Worm (Caenorhabditis elegans): ENCODE results near the gene F43G6.10.

F43G6.10 gene

DNA sequence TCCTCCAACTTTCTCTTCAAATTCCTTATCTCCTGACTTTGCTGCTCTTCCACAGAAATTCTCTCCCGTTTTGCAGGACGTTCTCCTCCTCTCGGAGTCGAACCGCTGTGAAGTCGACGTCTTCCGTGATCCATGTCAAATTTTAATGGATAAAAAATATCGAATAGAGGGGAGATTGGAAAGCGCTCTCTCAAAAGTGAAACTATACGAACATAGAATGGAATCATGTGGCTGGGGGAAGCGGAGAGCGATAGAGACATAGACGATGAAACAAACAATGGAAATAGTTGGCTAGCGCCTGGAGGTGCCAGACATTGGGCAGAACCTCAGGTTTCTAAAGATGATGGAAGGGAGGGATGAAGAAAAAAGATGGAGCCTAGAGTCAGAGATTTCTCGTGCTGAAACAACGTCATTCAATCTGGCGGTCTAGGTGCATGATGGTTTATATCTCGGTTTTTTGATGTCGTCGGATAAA is 4.8 kb downstream of the F43G6.10 start, which contains the start of gene F43G6.8:
Gene F43G6.8, minus strand, starts transcription at position 198 of the 475 bp plus-strand sequence.
- TF ChIP-seq nhr-43 (tag; optimal IDR thresholded peaks at IDR 0.05; ENCODE audit: poor library complexity, severe bottlenecking) (no peak), elt-2 (tag; optimal IDR thresholded peaks at IDR 0.05) (peak; percentile 30), nfya-1 (tag; optimal IDR thresholded peaks at IDR 0.05; ENCODE audit: insufficient read depth) (peak; percentile 72), nhr-25 (tag; optimal IDR thresholded peaks at IDR 0.05) (peak; percentile 13), lin-15B (tag; optimal IDR thresholded peaks at IDR 0.05) (peak; percentile 11), lin-39 (tag; optimal IDR thresholded peaks at IDR 0.05) (peak; percentile 11), nhr-11 (tag; optimal IDR thresholded peaks at IDR 0.05) (peak; percentile 78), nhr-23 (tag; optimal IDR thresholded peaks at IDR 0.05) (peak; percentile 35), snpc-4 (tag; optimal IDR thresholded peaks at IDR 0.05) (peak; percentile 32), pha-4 (tag; optimal IDR thresholded peaks at IDR 0.05) (no peak), pqm-1 (tag; optimal IDR thresholded peaks at IDR 0.05) (peak; percentile 14)

DNA sequence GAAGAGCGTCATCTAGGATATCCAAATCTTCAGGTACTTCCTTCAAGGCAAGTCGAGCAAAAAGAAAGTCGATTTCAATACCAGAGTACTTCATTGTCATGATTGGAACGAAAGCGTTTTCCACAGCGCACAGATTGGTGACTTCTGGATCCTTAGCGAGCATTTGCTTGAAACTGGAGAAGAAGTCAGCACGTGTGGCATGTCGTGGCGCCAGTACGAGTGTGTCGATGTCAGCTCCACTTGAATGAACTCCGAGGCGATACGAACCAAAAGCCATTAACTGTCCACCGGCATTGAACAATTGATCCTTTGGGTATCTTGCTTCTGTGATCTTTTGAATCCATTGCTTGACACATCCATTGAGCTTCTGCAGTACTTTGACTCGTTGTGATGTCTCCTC is 6.9 kb downstream of the F43G6.10 start:
- TF ChIP-seq nhr-11 (tag; optimal IDR thresholded peaks at IDR 0.05), result no peak
- no peak for TF ChIP-seq lin-15B (tag; optimal IDR thresholded peaks at IDR 0.05)
- TF ChIP-seq nhr-76 (tag; optimal IDR thresholded peaks at IDR 0.05), result no peak
- TF ChIP-seq lin-39 (tag; optimal IDR thresholded peaks at IDR 0.05), result no peak
- TF ChIP-seq hmg-11 (tag; optimal IDR thresholded peaks at IDR 0.05), result no peak
- no peak for TF ChIP-seq fkh-2 (tag; optimal IDR thresholded peaks at IDR 0.05)
- no peak for TF ChIP-seq eor-1 (tag; optimal IDR thresholded peaks at IDR 0.05)

DNA sequence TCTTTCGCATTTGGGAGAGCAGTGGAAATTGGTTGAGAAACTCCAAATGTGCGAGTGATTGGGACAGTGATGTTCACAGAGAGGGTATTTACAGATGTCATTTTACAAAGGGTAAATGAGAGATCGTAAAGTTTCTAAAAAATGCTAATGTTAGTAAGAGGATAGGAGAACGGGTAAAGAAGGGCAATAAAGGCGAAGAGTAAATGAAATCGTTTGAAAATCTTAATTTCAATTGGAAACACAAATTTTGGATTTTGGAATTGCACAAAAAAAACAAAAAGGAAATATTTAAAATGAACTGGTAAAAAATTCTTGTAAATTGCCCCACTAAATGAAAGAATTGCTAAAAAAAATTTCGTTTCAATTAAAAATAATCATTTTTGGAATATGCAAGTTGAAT is 7.3 kb downstream of the F43G6.10 start, which contains the start of gene pap-3:
Gene pap-3, minus strand, starts transcription at position 101 of the 400 bp plus-strand sequence.
- TF ChIP-seq hmg-11 (tag; optimal IDR thresholded peaks at IDR 0.05), result no peak
- no peak for TF ChIP-seq ceh-28 (tag; optimal IDR thresholded peaks at IDR 0.05)
- no peak for TF ChIP-seq ceh-9 (tag; optimal IDR thresholded peaks at IDR 0.05)
- no peak for TF ChIP-seq mml-1 (tag; optimal IDR thresholded peaks at IDR 0.05)
- TF ChIP-seq zag-1 (tag; optimal IDR thresholded peaks at IDR 0.05), result no peak
- no peak for TF ChIP-seq lin-15B (tag; optimal IDR thresholded peaks at IDR 0.05)
- no peak for TF ChIP-seq nhr-12 (tag; optimal IDR thresholded peaks at IDR 0.05)
- TF ChIP-seq ceh-82 (tag; optimal IDR thresholded peaks at IDR 0.05), result no peak
- TF ChIP-seq elt-1 (tag; optimal IDR thresholded peaks at IDR 0.05), result no peak
- no peak for TF ChIP-seq ztf-11 (tag; optimal IDR thresholded peaks at IDR 0.05)

DNA sequence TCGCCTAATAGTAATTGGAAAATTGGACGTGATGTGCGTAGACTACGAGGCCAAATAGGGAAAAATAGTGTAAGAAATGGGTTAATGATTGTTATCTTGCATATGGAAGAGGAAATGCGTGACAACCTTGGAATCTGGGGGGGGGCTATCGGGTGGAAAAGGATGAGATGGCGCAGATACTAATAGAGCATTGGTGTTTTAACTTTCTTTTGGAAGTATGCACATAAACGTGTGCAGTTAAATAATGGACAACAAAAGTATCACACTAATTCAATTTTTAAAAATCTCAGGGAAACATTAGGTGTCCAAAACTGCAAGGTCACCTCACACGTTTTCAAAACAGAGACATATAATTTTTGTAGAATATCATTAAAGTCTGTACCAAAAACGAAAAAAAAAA is 10.7 kb downstream of the F43G6.10 start, which contains the start of gene Y6D1A.2:
Gene Y6D1A.2, minus strand, starts transcription at position 101 of the 400 bp plus-strand sequence.
- TF ChIP-seq fkh-10 (GFP tag; optimal IDR thresholded peaks at IDR 0.05) (no peak), egl-5 (tag; optimal IDR thresholded peaks at IDR 0.05) (no peak), nhr-25 (tag; optimal IDR thresholded peaks at IDR 0.05) (peak; percentile 33)

DNA sequence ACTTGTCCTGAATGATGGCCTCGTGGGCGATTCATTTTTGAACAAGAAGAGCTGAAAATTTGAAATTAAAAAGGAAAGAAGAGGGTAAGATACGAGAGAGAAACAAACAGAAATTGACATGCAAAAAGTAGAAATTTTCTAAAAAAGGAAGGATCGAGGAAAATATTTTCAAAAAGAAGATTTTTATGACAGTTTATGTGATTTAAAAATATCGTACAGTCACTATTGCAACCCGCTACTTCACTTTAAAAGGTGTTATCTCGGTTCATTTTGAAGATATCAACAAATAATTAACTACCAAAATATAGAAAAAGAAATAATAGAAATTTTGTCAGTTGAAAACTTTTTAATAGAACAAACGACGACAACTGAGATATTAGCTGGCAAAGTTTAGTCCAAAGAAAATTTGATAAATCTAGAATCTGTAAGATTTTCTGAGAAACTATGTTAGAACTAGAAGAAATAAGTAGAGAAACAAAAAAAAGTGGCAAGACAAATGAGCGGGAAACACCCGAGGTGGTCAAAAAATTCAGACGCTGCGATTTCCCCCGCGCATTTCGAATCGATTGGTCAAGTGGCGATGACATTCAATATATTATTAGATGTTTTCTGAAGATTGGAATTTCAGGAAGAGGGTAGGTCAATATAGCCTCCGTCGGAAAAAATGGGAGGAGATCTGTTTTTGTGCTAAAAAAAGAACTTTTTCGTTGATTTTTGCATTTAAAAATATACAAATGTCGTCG is 14.6 kb downstream of the F43G6.10 start, which contains the start of gene Y6D1A.1:
Gene Y6D1A.1, minus strand, starts transcription at position 51 of the 743 bp plus-strand sequence.
- TF ChIP-seq jun-1 (tag; optimal IDR thresholded peaks at IDR 0.05), result no peak
- TF ChIP-seq lsy-12 (tag; optimal IDR thresholded peaks at IDR 0.05), result no peak
- TF ChIP-seq daf-12 (tag; optimal IDR thresholded peaks at IDR 0.05), result no peak
- TF ChIP-seq sea-2 (GFP tag; optimal IDR thresholded peaks at IDR 0.05), result no peak
- no peak for TF ChIP-seq nhr-76 (tag; optimal IDR thresholded peaks at IDR 0.05)
- TF ChIP-seq snpc-4 (tag; optimal IDR thresholded peaks at IDR 0.05), result no peak
- TF ChIP-seq nhr-67 (tag; optimal IDR thresholded peaks at IDR 0.05), result no peak
- no peak for TF ChIP-seq nhr-77 (tag; optimal IDR thresholded peaks at IDR 0.05)

DNA sequence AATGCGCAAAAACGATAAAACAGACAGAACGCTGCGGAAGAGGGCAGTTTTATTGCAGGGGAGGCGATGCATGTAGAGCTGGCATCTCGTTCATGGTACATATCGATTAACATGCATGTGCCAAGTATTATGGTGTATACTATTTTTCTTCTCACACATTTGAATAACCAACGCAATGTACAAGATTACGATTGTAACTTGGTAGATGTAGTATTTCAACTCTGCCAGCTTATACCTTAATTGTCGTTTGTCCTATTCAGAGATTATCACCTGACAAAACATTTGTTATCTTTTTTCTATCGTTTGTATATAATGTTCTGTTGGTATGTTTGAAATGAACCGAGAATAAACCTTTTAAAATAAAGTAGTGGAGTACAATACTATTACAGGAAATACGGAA is 20.8 kb downstream of the F43G6.10 start, which contains the start of gene pes-5:
Gene pes-5, minus strand, starts transcription at position 101 of the 400 bp plus-strand sequence.
- TF ChIP-seq ztf-11 (tag; optimal IDR thresholded peaks at IDR 0.05), result no peak
- no peak for TF ChIP-seq elt-2 (tag; optimal IDR thresholded peaks at IDR 0.05)
- no peak for TF ChIP-seq ZK546.5 (tag; optimal IDR thresholded peaks at IDR 0.05)
- TF ChIP-seq hmg-11 (tag; optimal IDR thresholded peaks at IDR 0.05), result no peak
- no peak for TF ChIP-seq ceh-28 (tag; optimal IDR thresholded peaks at IDR 0.05)
- TF ChIP-seq mdl-1 (tag; optimal IDR thresholded peaks at IDR 0.05), result no peak
- TF ChIP-seq lsy-12 (tag; optimal IDR thresholded peaks at IDR 0.05), result no peak
- TF ChIP-seq zag-1 (tag; optimal IDR thresholded peaks at IDR 0.05), result no peak
- TF ChIP-seq nhr-43 (tag; optimal IDR thresholded peaks at IDR 0.05; ENCODE audit: poor library complexity, severe bottlenecking), result no peak
- TF ChIP-seq egl-27 (tag; optimal IDR thresholded peaks at IDR 0.05), result no peak
- TF ChIP-seq aly-2 (tag; optimal IDR thresholded peaks at IDR 0.05), result no peak
- TF ChIP-seq unc-62 (GFP tag; optimal IDR thresholded peaks at IDR 0.05), result no peak
- TF ChIP-seq fkh-10 (GFP tag; optimal IDR thresholded peaks at IDR 0.05), result no peak
- no peak for TF ChIP-seq nhr-25 (tag; optimal IDR thresholded peaks at IDR 0.05)
- no peak for TF ChIP-seq pqm-1 (tag; optimal IDR thresholded peaks at IDR 0.05)
- TF ChIP-seq sea-2 (GFP tag; optimal IDR thresholded peaks at IDR 0.05), result no peak

All from whole organism, L3 larva.